Worm (Caenorhabditis elegans): ENCODE results near the gene Y17G7B.21.

Gene Y17G7B.21

ce11 chrII:11968275-11968674 is 9.2 kb downstream of the Y17G7B.21 start, which contains the start of gene mex-1:
mex-1 (plus strand) TSS chrII:11968637.
- TF ChIP-seq ceh-9 (tag; optimal IDR thresholded peaks at IDR 0.05): no peak
- TF ChIP-seq unc-62 (GFP tag; optimal IDR thresholded peaks at IDR 0.05): no peak
- no peak for TF ChIP-seq nhr-67 (tag; optimal IDR thresholded peaks at IDR 0.05)
- no peak for TF ChIP-seq ceh-16 (tag; optimal IDR thresholded peaks at IDR 0.05)
- TF ChIP-seq nhr-12 (tag; optimal IDR thresholded peaks at IDR 0.05): no peak
- no peak for TF ChIP-seq lsy-12 (tag; optimal IDR thresholded peaks at IDR 0.05)
- TF ChIP-seq R02D3.7 (tag; optimal IDR thresholded peaks at IDR 0.05): no peak
- no peak for TF ChIP-seq elt-1 (tag; optimal IDR thresholded peaks at IDR 0.05)
- TF ChIP-seq elt-3 (tag; optimal IDR thresholded peaks at IDR 0.05): no peak
- TF ChIP-seq aly-2 (tag; optimal IDR thresholded peaks at IDR 0.05): no peak
- no peak for TF ChIP-seq ztf-11 (tag; optimal IDR thresholded peaks at IDR 0.05)
- TF ChIP-seq nhr-28 (tag; optimal IDR thresholded peaks at IDR 0.05): no peak
- no peak for TF ChIP-seq nhr-43 (tag; optimal IDR thresholded peaks at IDR 0.05; ENCODE audit: poor library complexity, severe bottlenecking)
- no peak for TF ChIP-seq lin-15B (tag; optimal IDR thresholded peaks at IDR 0.05)
- TF ChIP-seq jun-1 (tag; optimal IDR thresholded peaks at IDR 0.05): no peak
- no peak for TF ChIP-seq fos-1 (tag; optimal IDR thresholded peaks at IDR 0.05)
- TF ChIP-seq ztf-4 (tag; optimal IDR thresholded peaks at IDR 0.05): no peak
- TF ChIP-seq nhr-25 (tag; optimal IDR thresholded peaks at IDR 0.05): no peak
- TF ChIP-seq nhr-23 (tag; optimal IDR thresholded peaks at IDR 0.05): no peak

- TF ChIP-seq nfya-1 (tag; optimal IDR thresholded peaks at IDR 0.05; ENCODE audit: insufficient read depth): peak; percentile 95
- TF ChIP-seq nhr-12 (tag; optimal IDR thresholded peaks at IDR 0.05): no peak
- no peak for TF ChIP-seq aly-2 (tag; optimal IDR thresholded peaks at IDR 0.05)
- peak; percentile 29 for TF ChIP-seq elt-1 (tag; optimal IDR thresholded peaks at IDR 0.05)
- peak; percentile 78 for TF ChIP-seq R02D3.7 (tag; optimal IDR thresholded peaks at IDR 0.05)
- peak; percentile 79 for TF ChIP-seq mdl-1 (tag; optimal IDR thresholded peaks at IDR 0.05)
- peak; percentile 94 for TF ChIP-seq pha-4 (tag; optimal IDR thresholded peaks at IDR 0.05)
- TF ChIP-seq fos-1 (tag; optimal IDR thresholded peaks at IDR 0.05): peak; percentile 22
- no peak for TF ChIP-seq daf-12 (tag; optimal IDR thresholded peaks at IDR 0.05)
- no peak for TF ChIP-seq ztf-11 (tag; optimal IDR thresholded peaks at IDR 0.05)
- peak; percentile 55 for TF ChIP-seq ama-1 (optimal IDR thresholded peaks at IDR 0.05)
- TF ChIP-seq lin-15B (tag; optimal IDR thresholded peaks at IDR 0.05): peak; percentile 98
- no peak for TF ChIP-seq nhr-237 (tag; optimal IDR thresholded peaks at IDR 0.05)
- TF ChIP-seq nhr-25 (tag; optimal IDR thresholded peaks at IDR 0.05): peak; percentile 97
- TF ChIP-seq fkh-10 (GFP tag; optimal IDR thresholded peaks at IDR 0.05): peak; percentile 87
- TF ChIP-seq snpc-4 (tag; optimal IDR thresholded peaks at IDR 0.05): peak; percentile 83
- peak; percentile 91 for TF ChIP-seq lsy-12 (tag; optimal IDR thresholded peaks at IDR 0.05)
- peak; percentile 20 for TF ChIP-seq hmg-11 (tag; optimal IDR thresholded peaks at IDR 0.05)
- TF ChIP-seq mml-1 (tag; optimal IDR thresholded peaks at IDR 0.05): no peak
- TF ChIP-seq nhr-11 (tag; optimal IDR thresholded peaks at IDR 0.05): peak; percentile 89
- peak; percentile 77 for TF ChIP-seq elt-2 (tag; optimal IDR thresholded peaks at IDR 0.05)
- TF ChIP-seq lin-39 (tag; optimal IDR thresholded peaks at IDR 0.05): peak; percentile 95
- peak; percentile 17 for TF ChIP-seq ceh-82 (tag; optimal IDR thresholded peaks at IDR 0.05)
- TF ChIP-seq jun-1 (tag; optimal IDR thresholded peaks at IDR 0.05): peak; percentile 93
- TF ChIP-seq sea-2 (GFP tag; optimal IDR thresholded peaks at IDR 0.05): no peak
- TF ChIP-seq zag-1 (tag; optimal IDR thresholded peaks at IDR 0.05): peak; percentile 51
- TF ChIP-seq nhr-23 (tag; optimal IDR thresholded peaks at IDR 0.05): peak; percentile 86
- TF ChIP-seq egl-27 (tag; optimal IDR thresholded peaks at IDR 0.05): peak; percentile 57
- peak; percentile 69 for TF ChIP-seq egl-5 (tag; optimal IDR thresholded peaks at IDR 0.05)
- no peak for TF ChIP-seq nhr-67 (tag; optimal IDR thresholded peaks at IDR 0.05)
- TF ChIP-seq unc-62 (GFP tag; optimal IDR thresholded peaks at IDR 0.05): peak; percentile 71
- no peak for TF ChIP-seq ceh-16 (tag; optimal IDR thresholded peaks at IDR 0.05)
- peak; percentile 54 for TF ChIP-seq tbx-2 (tag; optimal IDR thresholded peaks at IDR 0.05)
- TF ChIP-seq ztf-4 (tag; optimal IDR thresholded peaks at IDR 0.05): no peak
- peak; percentile 65 for TF ChIP-seq ceh-28 (tag; optimal IDR thresholded peaks at IDR 0.05)
- TF ChIP-seq eor-1 (tag; optimal IDR thresholded peaks at IDR 0.05): no peak
- peak; percentile 12 for TF ChIP-seq ZK546.5 (tag; optimal IDR thresholded peaks at IDR 0.05)
- TF ChIP-seq nhr-43 (tag; optimal IDR thresholded peaks at IDR 0.05; ENCODE audit: poor library complexity, severe bottlenecking): peak; percentile 77
- TF ChIP-seq skn-1 (tag; optimal IDR thresholded peaks at IDR 0.05): peak; percentile 63
- no peak for TF ChIP-seq fkh-2 (tag; optimal IDR thresholded peaks at IDR 0.05)
- TF ChIP-seq unc-39 (tag; optimal IDR thresholded peaks at IDR 0.05): no peak
- TF ChIP-seq nhr-76 (tag; optimal IDR thresholded peaks at IDR 0.05): peak; percentile 36
- peak; percentile 37 for TF ChIP-seq nhr-28 (tag; optimal IDR thresholded peaks at IDR 0.05)
- TF ChIP-seq nhr-77 (tag; optimal IDR thresholded peaks at IDR 0.05): peak; percentile 27
- TF ChIP-seq elt-3 (tag; optimal IDR thresholded peaks at IDR 0.05): peak in 1 of 3 experiments; percentile 63
- no peak for TF ChIP-seq ceh-9 (tag; optimal IDR thresholded peaks at IDR 0.05)
- peak; percentile 35 for TF ChIP-seq pqm-1 (tag; optimal IDR thresholded peaks at IDR 0.05)
Measured at ce11 chrII:11967507-11968127, 9.8 kb downstream of the Y17G7B.21 start, which contains the start of gene W03C9.5. W03C9.5 (minus strand) TSS chrII:11967544.
